Worm (Caenorhabditis elegans) whole organism, mixed stage, embryonic: ENCODE data around the gene ptc-1.
A peak's percentile ranks its signal among the peaks of the same experiment; 100 is the strongest.

Source experiments
- M03D4.4 ChIP-seq: sonication (generic microtip); optimal IDR thresholded peaks from 2 replicates; lab custom pipeline; 2017; ENCODE audit warnings: mild to moderate bottlenecking, missing genetic modification characterization, missing compliant biosample characterization
- bed-3 ChIP-seq: fragments of 200-800 bp; sonication (Bioruptor generic); optimal IDR thresholded peaks from 3 replicates; lab custom pipeline; 2018; ENCODE audit warnings: mild to moderate bottlenecking, missing genetic modification characterization, moderate library complexity, missing compliant biosample characterization
- blmp-1 ChIP-seq: fragments of 150-350 bp; optimal IDR thresholded peaks from 2 replicates; lab custom pipeline; 2014; ENCODE audit warnings: missing biosample characterization, missing genetic modification characterization
- ceh-39 ChIP-seq: fragments of 150-350 bp; optimal IDR thresholded peaks from 2 replicates; lab custom pipeline; 2014; ENCODE audit warnings: missing biosample characterization, missing genetic modification characterization
- ceh-43 ChIP-seq: fragments of 200-800 bp; sonication (Bioruptor generic); optimal IDR thresholded peaks from 2 replicates; lab custom pipeline; 2018; ENCODE audit warnings: mild to moderate bottlenecking, missing genetic modification characterization, moderate library complexity, missing compliant biosample characterization
- ces-1 ChIP-seq: fragments of 150-350 bp; optimal IDR thresholded peaks from 2 replicates; lab custom pipeline; 2014; ENCODE audit warnings: missing biosample characterization, missing genetic modification reagents, missing genetic modification characterization
- drap-1 ChIP-seq: fragments of 200-800 bp; sonication (Bioruptor generic); optimal IDR thresholded peaks from 3 replicates; lab custom pipeline; 2018; ENCODE audit warnings: mild to moderate bottlenecking, missing genetic modification characterization, missing compliant biosample characterization
- elt-3 ChIP-seq: fragments of 150-350 bp; optimal IDR thresholded peaks from 2 replicates; lab custom pipeline; 2014; ENCODE audit warnings: missing biosample characterization, missing genetic modification characterization
- flh-1 ChIP-seq: fragments of 200-800 bp; sonication (Bioruptor generic); optimal IDR thresholded peaks from 2 replicates; lab custom pipeline; 2018; ENCODE audit warnings: mild to moderate bottlenecking, missing genetic modification characterization, moderate library complexity, missing compliant biosample characterization
- ham-2 ChIP-seq: fragments of 200-800 bp; sonication (Bioruptor generic); optimal IDR thresholded peaks from 2 replicates; lab custom pipeline; 2018; ENCODE audit warnings: mild to moderate bottlenecking, missing genetic modification characterization, missing compliant biosample characterization
- hlh-1 ChIP-seq: fragments of 150-350 bp; optimal IDR thresholded peaks from 2 replicates; lab custom pipeline; 2014; ENCODE audit warnings: missing biosample characterization, missing genetic modification reagents, missing genetic modification characterization
- lin-32 ChIP-seq: fragments of 200-800 bp; sonication (Bioruptor generic); optimal IDR thresholded peaks from 2 replicates; lab custom pipeline; 2018; ENCODE audit warnings: mild to moderate bottlenecking, missing genetic modification characterization, missing compliant biosample characterization
- lsy-2 ChIP-seq: fragments of 150-350 bp; optimal IDR thresholded peaks from 2 replicates; lab custom pipeline; 2014; ENCODE audit warnings: missing biosample characterization, missing genetic modification characterization
- mab-5 ChIP-seq: fragments of 150-350 bp; optimal IDR thresholded peaks from 2 replicates; lab custom pipeline; 2014; ENCODE audit warnings: missing biosample characterization, missing genetic modification characterization
- mep-1 ChIP-seq: fragments of 150-350 bp; optimal IDR thresholded peaks from 2 replicates; lab custom pipeline; 2017; ENCODE audit warnings: missing biosample characterization, missing genetic modification reagents, missing genetic modification characterization, inconsistent platforms
- mls-2 ChIP-seq: sonication (generic microtip); optimal IDR thresholded peaks from 2 replicates; lab custom pipeline; 2016; ENCODE audit warnings: mild to moderate bottlenecking, missing genetic modification characterization, moderate library complexity, missing compliant biosample characterization
- nhr-12 ChIP-seq: fragments of 150-350 bp; optimal IDR thresholded peaks from 2 replicates; lab custom pipeline; 2014; ENCODE audit warnings: missing biosample characterization, missing genetic modification characterization
- nhr-2 ChIP-seq: fragments of 150-350 bp; optimal IDR thresholded peaks from 2 replicates; lab custom pipeline; 2014; ENCODE audit warnings: missing biosample characterization, missing genetic modification characterization
- nhr-237 ChIP-seq: fragments of 150-350 bp; optimal IDR thresholded peaks from 2 replicates; lab custom pipeline; 2014; ENCODE audit warnings: missing biosample characterization, missing genetic modification characterization
- pha-4 ChIP-seq: fragments of 150-350 bp; optimal IDR thresholded peaks from 2 replicates; lab custom pipeline; 2018; ENCODE audit warnings: missing biosample characterization, missing genetic modification reagents, missing genetic modification characterization
- sem-2 ChIP-seq: fragments of 200-800 bp; sonication (Bioruptor generic); optimal IDR thresholded peaks from 2 replicates; lab custom pipeline; 2018; ENCODE audit warnings: mild to moderate bottlenecking, missing genetic modification characterization, missing compliant biosample characterization
- sptf-1 ChIP-seq: sonication (generic microtip); optimal IDR thresholded peaks from 2 replicates; lab custom pipeline; 2017; ENCODE audit warnings: mild to moderate bottlenecking, missing genetic modification characterization, moderate library complexity, missing compliant biosample characterization
- tbx-8 ChIP-seq: fragments of 200-800 bp; sonication (Bioruptor generic); optimal IDR thresholded peaks from 2 replicates; lab custom pipeline; 2018; ENCODE audit warnings: mild to moderate bottlenecking, missing genetic modification characterization, moderate library complexity, missing compliant biosample characterization
- unc-120 ChIP-seq: sonication (generic microtip); optimal IDR thresholded peaks from 2 replicates; lab custom pipeline; 2017; ENCODE audit warnings: missing genetic modification characterization, missing compliant biosample characterization; ENCODE audit not compliant: poor library complexity, severe bottlenecking
- unc-39 ChIP-seq: fragments of 150-350 bp; optimal IDR thresholded peaks from 2 replicates; lab custom pipeline; 2014; ENCODE audit warnings: missing biosample characterization, missing genetic modification characterization
- unc-62 ChIP-seq: fragments of 150-350 bp; optimal IDR thresholded peaks from 2 replicates; lab custom pipeline; 2014; ENCODE audit warnings: missing biosample characterization, missing genetic modification reagents, missing genetic modification characterization
- zip-8 ChIP-seq: fragments of 150-350 bp; optimal IDR thresholded peaks from 2 replicates; lab custom pipeline; 2014; ENCODE audit warnings: missing biosample characterization, missing genetic modification characterization

ptc-1 gene

ce11 chrII:7853679-7854078 is 39.3 kb upstream of the ptc-1 start, which contains the start of gene T09A5.5:
Gene T09A5.5, minus strand, starts transcription at chrII:7853779.
- no peak for TF ChIP-seq drap-1 (GFP tag; lab: Kevin White, UChicago)
- TF ChIP-seq, all 35 proteins: peak for 0

DNA sequence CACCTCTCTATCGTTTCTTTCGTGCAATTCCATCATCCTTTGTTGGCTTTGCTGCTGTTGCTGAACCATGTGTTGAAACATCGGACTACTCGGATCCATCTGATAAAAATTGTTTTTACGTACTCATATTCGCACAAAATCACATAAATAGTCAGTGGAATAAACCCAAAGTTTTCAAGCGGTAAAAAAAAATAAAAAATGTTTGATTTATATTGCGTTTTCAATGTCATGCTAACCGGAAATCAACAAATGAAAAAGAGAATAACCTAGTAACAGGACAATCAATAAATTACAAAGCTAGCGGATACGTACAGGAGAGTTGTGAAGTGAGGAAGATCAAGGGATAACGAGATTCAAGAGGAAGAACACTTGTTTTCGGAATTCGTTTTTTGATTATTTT is 38.1 kb upstream of the ptc-1 start, which contains the start of gene mdt-10:
Gene mdt-10 (minus strand): TSS at position 101 of the 400 bp plus-strand sequence.
- TF ChIP-seq nhr-2 (tag; lab: Kevin White, UChicago) (no peak), bed-3 (GFP tag; lab: Kevin White, UChicago) (no peak), tbx-8 (GFP tag; lab: Kevin White, UChicago) (no peak), mep-1 (tag; lab: Kevin White, UChicago) (no peak), lsy-2 (no peak), blmp-1 (no peak), sem-2 (GFP tag; lab: Kevin White, UChicago) (no peak), sptf-1 (tag; lab: Kevin White, UChicago) (no peak), nhr-12 (tag; lab: Kevin White, UChicago) (no peak), zip-8 (tag; lab: Kevin White, UChicago) (no peak), ham-2 (GFP tag; lab: Kevin White, UChicago) (no peak), flh-1 (no peak), lin-32 (GFP tag; lab: Kevin White, UChicago) (no peak), elt-3 (no peak), unc-39 (tag; lab: Kevin White, UChicago) (no peak), hlh-1 (tag; lab: Kevin White, UChicago) (no peak), M03D4.4 (tag; lab: Kevin White, UChicago) (no peak)

DNA sequence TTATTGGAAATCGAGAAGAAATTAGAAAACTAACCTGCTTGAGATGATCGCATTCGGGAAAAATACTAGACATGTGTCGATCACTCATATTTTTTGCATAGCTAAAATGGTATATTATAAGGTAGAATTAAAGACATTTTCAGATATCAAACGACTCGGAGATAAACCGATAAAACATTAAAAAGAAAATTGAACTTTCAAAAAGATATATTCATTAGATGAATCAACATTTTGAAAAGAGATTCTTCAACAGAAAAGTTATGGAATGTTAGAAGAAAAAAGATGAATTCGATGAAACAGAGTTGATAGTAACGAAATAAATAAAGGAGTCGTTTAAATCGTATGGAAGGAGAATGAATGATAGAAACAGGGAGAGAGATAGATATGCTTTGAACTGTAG is 37.4 kb upstream of the ptc-1 start, which contains the start of gene mdmh-35:
Gene mdmh-35 (minus strand): TSS at position 101 of the 400 bp plus-strand sequence.
- no peak for TF ChIP-seq elt-3
- no peak for TF ChIP-seq nhr-237 (tag; lab: Kevin White, UChicago)
- no peak for TF ChIP-seq mep-1 (tag; lab: Kevin White, UChicago)
- no peak for TF ChIP-seq hlh-1 (tag; lab: Kevin White, UChicago)
- TF ChIP-seq, all 35 proteins: peak for 0

ce11 chrII:7857485-7858010 is 35.5 kb upstream of the ptc-1 start, which contains the start of the genes cec-3 and T09A5.15:
Gene cec-3, minus strand, starts transcription at chrII:7857600.
Gene T09A5.15, plus strand, starts transcription at chrII:7857960.
- TF ChIP-seq mab-5 (tag; lab: Kevin White, UChicago) (peak; percentile 28), ces-1 (GFP tag; lab: Kevin White, UChicago) (peak; percentile 54), ceh-43 (no peak), mep-1 (tag; lab: Kevin White, UChicago) (peak; percentile 9), nhr-237 (tag; lab: Kevin White, UChicago) (peak; percentile 65), elt-3 (no peak), M03D4.4 (tag; lab: Kevin White, UChicago) (no peak), drap-1 (GFP tag; lab: Kevin White, UChicago) (no peak), lsy-2 (peak; percentile 24), lin-32 (GFP tag; lab: Kevin White, UChicago) (no peak), bed-3 (GFP tag; lab: Kevin White, UChicago) (no peak), unc-120 (tag; lab: Kevin White, UChicago) (peak; percentile 56), unc-39 (tag; lab: Kevin White, UChicago) (no peak)

DNA sequence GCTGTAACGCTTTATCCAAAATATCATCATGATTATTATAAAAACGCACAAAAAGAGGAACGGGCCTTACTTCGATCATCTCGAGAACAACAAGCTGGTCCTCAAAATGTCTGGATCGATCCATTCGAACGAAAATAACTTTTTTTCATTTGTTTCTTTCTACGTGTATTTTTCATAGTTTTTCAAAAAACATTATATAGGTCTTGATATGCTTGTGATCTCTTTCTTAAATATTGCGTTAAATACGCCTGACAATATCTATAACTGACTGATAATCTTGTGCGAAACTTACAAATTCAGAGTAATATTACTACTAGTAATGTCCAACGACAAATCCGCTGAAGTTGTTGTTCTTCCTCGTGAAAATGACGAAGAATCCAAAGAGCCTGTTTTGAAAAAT is 34.9 kb upstream of the ptc-1 start, which contains the start of gene sds-22:
Gene sds-22 (plus strand): TSS at position 301 of the 400 bp plus-strand sequence.
- TF ChIP-seq unc-62 (GFP tag; lab: Kevin White, UChicago) (no peak), flh-1 (no peak), mls-2 (tag; lab: Kevin White, UChicago) (no peak), ces-1 (GFP tag; lab: Kevin White, UChicago) (no peak), pha-4 (tag; lab: Kevin White, UChicago) (no peak), mep-1 (tag; lab: Kevin White, UChicago) (no peak), hlh-1 (tag; lab: Kevin White, UChicago) (no peak), elt-3 (no peak), nhr-2 (tag; lab: Kevin White, UChicago) (no peak), tbx-8 (GFP tag; lab: Kevin White, UChicago) (no peak), ceh-39 (tag; lab: Kevin White, UChicago) (no peak), sem-2 (GFP tag; lab: Kevin White, UChicago) (no peak), ham-2 (GFP tag; lab: Kevin White, UChicago) (no peak), sptf-1 (tag; lab: Kevin White, UChicago) (no peak), nhr-237 (tag; lab: Kevin White, UChicago) (no peak), zip-8 (tag; lab: Kevin White, UChicago) (no peak), blmp-1 (no peak), ceh-43 (no peak)
